Fruit fly (Drosophila melanogaster): ENCODE results near the gene CG16863.

The CG16863 gene

dm6 chr2L:13793405-13793804 lies 2.6 kb downstream of the CG16863 start, which contains the start of gene Sec71 (continued):
- TF ChIP-seq YL-1 (GFP tag; optimal IDR thresholded peaks at IDR 0.05) (peak; percentile 86), fd64A (GFP tag; optimal IDR thresholded peaks at IDR 0.05) (no peak), Nf-YA (GFP tag; IDR thresholded peaks at IDR 0.05) (no peak), Bgb (GFP tag; IDR thresholded peaks at IDR 0.05; ENCODE audit: partially characterized antibody) (no peak; the same call in 1 of the 2 replicates), crol (GFP tag; IDR thresholded peaks at IDR 0.05) (peak; percentile 71), HmgZ (tag; optimal IDR thresholded peaks at IDR 0.05) (peak; percentile 48), CG10274 (GFP tag; optimal IDR thresholded peaks at IDR 0.05) (no peak), Stat92E (GFP tag; optimal IDR thresholded peaks at IDR 0.05) (peak in 1 of 3 experiments; percentile 14), CG4617 (GFP tag; optimal IDR thresholded peaks at IDR 0.05; ENCODE audit: borderline replicate concordance) (peak; percentile 86), trem (tag; optimal IDR thresholded peaks at IDR 0.05) (peak; percentile 68), CG13287 (GFP tag; IDR thresholded peaks at IDR 0.05; ENCODE audit: partially characterized antibody) (0 out of 2 replicates have a peak, but pooled peaks have one; percentile 30), Rfx (GFP tag; IDR thresholded peaks at IDR 0.05) (no peak), ham (GFP tag; IDR thresholded peaks at IDR 0.05) (no peak), zen (tag; optimal IDR thresholded peaks at IDR 0.05) (peak; percentile 4), sna (GFP tag; IDR thresholded peaks at IDR 0.05; ENCODE audit: partially characterized antibody) (no peak), Lim3 (GFP tag; IDR thresholded peaks at IDR 0.05) (no peak), Myb (GFP tag; optimal IDR thresholded peaks at IDR 0.05) (peak; percentile 98), stwl (tag; optimal IDR thresholded peaks at IDR 0.05) (peak; percentile 54), CG30403 (GFP tag; optimal IDR thresholded peaks at IDR 0.05) (peak; percentile 2), CG12942 (GFP tag; optimal IDR thresholded peaks at IDR 0.05) (no peak), klu (GFP tag; IDR thresholded peaks at IDR 0.05) (no peak), Dip2 (GFP tag; IDR thresholded peaks at IDR 0.05) (no peak), MBD-R2 (GFP tag; IDR thresholded peaks at IDR 0.05) (peak; percentile 64), CG34422 (GFP tag; IDR thresholded peaks at IDR 0.05) (peak; percentile 45; the same call in 1 of the 3 replicates), CG2199 (GFP tag; IDR thresholded peaks at IDR 0.05) (no peak), CG3847 (GFP tag; IDR thresholded peaks at IDR 0.05) (peak; percentile 31; the same call in 1 of the 2 replicates), Sin3A (optimal IDR thresholded peaks at IDR 0.05) (peak; percentile 34), rib (GFP tag; IDR thresholded peaks at IDR 0.05) (no peak), dimm (GFP tag; IDR thresholded peaks at IDR 0.05) (no peak), lov (optimal IDR thresholded peaks at IDR 0.05) (no peak), lov (GFP tag; IDR thresholded peaks at IDR 0.05) (no peak), Sry-δ (GFP tag; optimal IDR thresholded peaks at IDR 0.05) (peak; percentile 22), CG10267 (tag; optimal IDR thresholded peaks at IDR 0.05) (peak; percentile 94), gfzf (GFP tag; optimal IDR thresholded peaks at IDR 0.05) (peak; percentile 89), ara (GFP tag; IDR thresholded peaks at IDR 0.05) (no peak), nmo (GFP tag; optimal IDR thresholded peaks at IDR 0.05) (peak; percentile 29), kah (GFP tag; optimal IDR thresholded peaks at IDR 0.05) (no peak), CG12659 (GFP tag; optimal IDR thresholded peaks at IDR 0.05) (peak; percentile 39), CG32532 (GFP tag; IDR thresholded peaks at IDR 0.05) (no peak), Ets65A (GFP tag) (peak; percentile 90), Drgx (GFP tag; IDR thresholded peaks at IDR 0.05) (0 out of 2 replicates have a peak, but pooled peaks have one; percentile 12), E2f1 (GFP tag; IDR thresholded peaks at IDR 0.05) (no peak), CG11504 (tag; optimal IDR thresholded peaks at IDR 0.05) (no peak), Lhr (GFP tag; optimal IDR thresholded peaks at IDR 0.05) (peak; percentile 27), CG2116 (GFP tag; optimal IDR thresholded peaks at IDR 0.05) (peak; percentile 1), Dek (tag; optimal IDR thresholded peaks at IDR 0.05) (no peak), Ets97D (GFP tag; optimal IDR thresholded peaks at IDR 0.05) (peak; percentile 62), phol (tag; optimal IDR thresholded peaks at IDR 0.05) (peak; percentile 21), CHES-1-like (GFP tag; optimal IDR thresholded peaks at IDR 0.05) (peak; percentile 15), CG9797 (GFP tag; optimal IDR thresholded peaks at IDR 0.05) (peak; percentile 86), dm (GFP tag; optimal IDR thresholded peaks at IDR 0.05) (peak; percentile 13), CG2678 (tag; optimal IDR thresholded peaks at IDR 0.05) (no peak)

All from whole organism, embryonic.